Worm (Caenorhabditis elegans) whole organism, L4 larva: ENCODE measurements around the gene sup-37.

ENCODE experiments used
- aha-1 ChIP-seq: fragments of 150-350 bp; peaks from one replicate; lab custom pipeline; 2014; ENCODE audit warnings: missing biosample characterization, missing genetic modification characterization
- nhr-102 ChIP-seq: sonication (generic microtip); optimal IDR thresholded peaks from 2 replicates; lab custom pipeline; 2016; ENCODE audit warnings: mild to moderate bottlenecking, missing genetic modification characterization, moderate library complexity, missing compliant biosample characterization
- skn-1 ChIP-seq: fragments of 150-350 bp; optimal IDR thresholded peaks from 2 replicates; lab custom pipeline; 2014; ENCODE audit warnings: missing biosample characterization, missing genetic modification characterization
- zfp-2 ChIP-seq: sonication (generic microtip); optimal IDR thresholded peaks from 2 replicates; lab custom pipeline; 2016; ENCODE audit warnings: mild to moderate bottlenecking, missing genetic modification characterization, missing compliant biosample characterization

- TF ChIP-seq aha-1 (tag; lab: Kevin White, UChicago) (no peak), zfp-2 (tag; lab: Kevin White, UChicago) (no peak), skn-1 (tag; lab: Kevin White, UChicago) (no peak), nhr-102 (tag; lab: Kevin White, UChicago) (no peak)
Measured at ce11 chrV:8802252-8802651, 15.9 kb downstream of the sup-37 start.
